Worm (Caenorhabditis elegans): Measurements from ENCODE around the gene bra-2.

bra-2 gene

DNA sequence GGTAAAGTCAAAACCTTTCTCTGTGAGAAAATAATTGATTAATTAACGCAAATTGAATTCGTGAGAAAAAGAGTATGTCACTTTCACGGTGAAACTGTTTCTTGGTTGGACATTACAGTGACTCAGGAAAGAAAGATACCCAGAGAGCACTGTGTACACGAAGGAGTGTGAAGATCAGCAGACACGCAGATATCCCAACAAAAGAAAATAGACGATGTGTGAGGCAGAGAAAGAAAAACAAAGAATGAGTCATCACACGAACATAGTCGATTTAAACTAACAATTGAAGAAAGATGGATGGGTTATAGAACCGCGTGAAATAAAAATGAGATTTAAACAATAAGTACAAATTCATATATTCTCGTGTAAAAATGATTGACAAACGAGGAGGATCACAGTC is 3.1 kb upstream of the bra-2 start:
- TF ChIP-seq tbx-2 (tag; optimal IDR thresholded peaks at IDR 0.05) = no peak
- TF ChIP-seq nfya-1 (tag; optimal IDR thresholded peaks at IDR 0.05) = peak; percentile 30

DNA sequence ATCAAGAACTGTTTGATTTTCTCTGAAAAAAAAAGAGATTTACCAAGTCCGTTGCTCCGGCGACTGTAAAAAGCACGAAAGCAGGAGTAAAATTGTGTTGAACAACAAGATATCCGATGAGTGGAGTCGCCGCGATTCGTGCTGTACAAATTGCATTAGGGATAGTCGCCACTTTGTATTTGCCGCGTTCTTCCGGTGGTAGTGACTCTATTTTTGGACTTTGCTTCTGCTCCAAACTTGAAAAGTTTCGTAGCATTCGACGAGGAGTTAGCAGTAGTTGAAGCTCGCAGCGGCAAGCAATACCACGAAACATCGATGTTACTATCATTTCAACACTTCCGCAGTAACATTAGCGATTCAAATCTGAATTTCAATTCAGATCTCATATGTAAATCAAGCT is 1.5 kb upstream of the bra-2 start, which contains the start of gene crls-1:
crls-1 (minus strand) TSS at position 363 of the 400 bp plus-strand sequence.
- TF ChIP-seq ceh-6 (GFP tag; optimal IDR thresholded peaks at IDR 0.05) = no peak
- no peak for TF ChIP-seq pag-3 (tag; optimal IDR thresholded peaks at IDR 0.05; ENCODE audit: borderline replicate concordance)
- TF ChIP-seq unc-42 (tag; optimal IDR thresholded peaks at IDR 0.05) = no peak
- no peak for TF ChIP-seq ceh-34 (tag; optimal IDR thresholded peaks at IDR 0.05)
- TF ChIP-seq Y22D7AL.16 (tag; optimal IDR thresholded peaks at IDR 0.05) = no peak
- no peak for TF ChIP-seq mec-3 (tag; optimal IDR thresholded peaks at IDR 0.05; ENCODE audit: borderline replicate concordance)
- no peak for TF ChIP-seq nhr-11 (tag; optimal IDR thresholded peaks at IDR 0.05)
- TF ChIP-seq elt-2 (tag; optimal IDR thresholded peaks at IDR 0.05) = no peak
- TF ChIP-seq unc-86 (tag; optimal IDR thresholded peaks at IDR 0.05) = no peak
- no peak for TF ChIP-seq ceh-30 (tag; optimal IDR thresholded peaks at IDR 0.05)
- no peak for TF ChIP-seq ceh-18 (tag; optimal IDR thresholded peaks at IDR 0.05)
- TF ChIP-seq T23F11.4 (GFP tag; optimal IDR thresholded peaks at IDR 0.05) = no peak
- no peak for TF ChIP-seq fax-1 (tag; optimal IDR thresholded peaks at IDR 0.05)
- no peak for TF ChIP-seq tbx-7 (tag; optimal IDR thresholded peaks at IDR 0.05)
- TF ChIP-seq ama-1 (optimal IDR thresholded peaks at IDR 0.05) = no peak
- TF ChIP-seq ceh-19 (GFP tag; optimal IDR thresholded peaks at IDR 0.05) = no peak

DNA sequence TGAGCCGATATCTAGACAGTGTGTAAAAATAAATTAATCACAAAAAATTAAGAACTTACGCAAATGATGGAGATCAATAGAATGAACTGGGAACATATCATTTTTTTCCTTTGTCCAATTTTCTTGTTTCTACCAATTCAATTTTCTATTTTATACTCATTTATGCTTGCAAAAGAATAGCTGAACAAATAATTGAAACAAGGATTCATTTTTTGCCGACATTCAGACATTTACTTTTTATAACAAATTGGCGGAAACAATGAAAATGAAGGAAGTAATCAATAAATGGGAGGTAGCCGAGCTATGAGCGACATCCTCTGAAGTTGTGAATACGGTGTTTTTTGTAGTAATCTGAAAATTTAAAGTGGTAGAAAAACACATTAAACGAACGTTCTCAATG is 5.8 kb downstream of the bra-2 start, which contains the start of gene idpp-13:
idpp-13 (minus strand) TSS at position 101 of the 400 bp plus-strand sequence.
- TF ChIP-seq elt-2 (tag; optimal IDR thresholded peaks at IDR 0.05) (no peak), pat-9 (tag; optimal IDR thresholded peaks at IDR 0.05) (no peak), lim-6 (tag; optimal IDR thresholded peaks at IDR 0.05) (no peak), pag-3 (tag; optimal IDR thresholded peaks at IDR 0.05; ENCODE audit: borderline replicate concordance) (no peak), tbx-2 (tag; optimal IDR thresholded peaks at IDR 0.05) (no peak), nhr-11 (tag; optimal IDR thresholded peaks at IDR 0.05) (no peak), unc-86 (tag; optimal IDR thresholded peaks at IDR 0.05) (no peak), ceh-34 (tag; optimal IDR thresholded peaks at IDR 0.05) (no peak), hlh-15 (tag; optimal IDR thresholded peaks at IDR 0.05) (no peak)

DNA sequence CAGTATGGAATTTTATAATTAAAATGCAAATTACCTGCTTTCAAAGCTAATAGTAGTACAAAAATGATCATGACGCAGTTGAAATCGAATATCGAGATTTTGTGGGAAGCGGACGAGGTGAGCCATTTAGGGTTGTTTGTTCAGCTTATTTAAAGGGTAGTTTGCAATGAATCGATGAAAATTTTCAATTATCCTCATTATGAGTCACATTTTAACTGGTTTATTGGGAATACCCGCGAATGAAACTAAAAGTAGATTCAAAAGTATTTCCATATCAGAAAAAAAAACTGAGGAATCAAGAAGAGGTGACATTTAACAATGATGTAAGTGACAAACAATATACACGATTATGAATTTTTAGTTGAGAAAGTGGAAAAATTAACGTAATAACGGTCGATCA is 8.3 kb downstream of the bra-2 start, which contains the start of gene F23H11.7:
F23H11.7 (minus strand) TSS at position 101 of the 400 bp plus-strand sequence.
- no peak for TF ChIP-seq ceh-14 (tag; optimal IDR thresholded peaks at IDR 0.05)
- TF ChIP-seq unc-42 (tag; optimal IDR thresholded peaks at IDR 0.05) = no peak
- no peak for TF ChIP-seq pax-1 (tag; optimal IDR thresholded peaks at IDR 0.05)
- TF ChIP-seq ceh-34 (tag; optimal IDR thresholded peaks at IDR 0.05) = no peak
- no peak for TF ChIP-seq gmeb-2 (tag; optimal IDR thresholded peaks at IDR 0.05)
- TF ChIP-seq fkh-6 (tag; optimal IDR thresholded peaks at IDR 0.05) = no peak
- no peak for TF ChIP-seq ahr-1 (tag; optimal IDR thresholded peaks at IDR 0.05)
- no peak for TF ChIP-seq T23F11.4 (GFP tag; optimal IDR thresholded peaks at IDR 0.05)
- TF ChIP-seq madf-2 (tag; optimal IDR thresholded peaks at IDR 0.05) = no peak
- no peak for TF ChIP-seq fax-1 (tag; optimal IDR thresholded peaks at IDR 0.05)
- no peak for TF ChIP-seq ceh-9 (tag; optimal IDR thresholded peaks at IDR 0.05)
- no peak for TF ChIP-seq hlh-15 (tag; optimal IDR thresholded peaks at IDR 0.05)
- TF ChIP-seq unc-3 (GFP tag; conservative IDR thresholded peaks at IDR 0.05) = no peak
- TF ChIP-seq unc-3 (tag; optimal IDR thresholded peaks at IDR 0.05) = no peak
- TF ChIP-seq sdc-2 (tag; optimal IDR thresholded peaks at IDR 0.05) = no peak
- no peak for TF ChIP-seq eyg-1 (tag; optimal IDR thresholded peaks at IDR 0.05)
- no peak for TF ChIP-seq K02D7.2 (tag; optimal IDR thresholded peaks at IDR 0.05)
- no peak for TF ChIP-seq pha-4 (tag; optimal IDR thresholded peaks at IDR 0.05)
- no peak for TF ChIP-seq sox-2 (GFP tag; IDR thresholded peaks at IDR 0.05)

DNA sequence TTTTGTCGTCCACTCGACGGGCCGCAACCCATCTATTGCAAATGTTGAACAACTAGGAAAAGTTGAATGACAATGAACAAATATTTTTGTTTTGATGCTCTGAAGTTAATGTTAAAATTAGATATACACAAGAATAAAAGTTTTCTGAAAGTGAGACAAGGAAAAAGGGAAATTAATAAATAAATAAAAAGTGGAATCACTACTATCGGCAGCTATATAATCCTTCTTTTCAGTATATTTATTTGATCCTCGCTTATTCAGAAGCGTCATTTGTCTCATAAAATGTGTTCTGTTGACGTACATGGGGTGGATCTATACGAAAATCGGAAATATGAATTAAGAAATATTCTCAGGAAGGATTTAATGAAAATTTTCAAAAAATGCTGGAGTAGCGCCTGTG is 15.2 kb downstream of the bra-2 start, which contains the start of gene pef-1:
pef-1 (minus strand) TSS at position 101 of the 400 bp plus-strand sequence.
- TF ChIP-seq rnt-1 (tag; optimal IDR thresholded peaks at IDR 0.05) (no peak), ceh-19 (GFP tag; optimal IDR thresholded peaks at IDR 0.05) (no peak), sox-4 (tag; optimal IDR thresholded peaks at IDR 0.05) (no peak), tbx-2 (tag; optimal IDR thresholded peaks at IDR 0.05) (no peak), ceh-2 (tag; optimal IDR thresholded peaks at IDR 0.05) (no peak), pat-9 (tag; optimal IDR thresholded peaks at IDR 0.05) (no peak), T23F11.4 (GFP tag; optimal IDR thresholded peaks at IDR 0.05) (no peak), madf-2 (tag; optimal IDR thresholded peaks at IDR 0.05) (no peak), ceh-18 (tag; optimal IDR thresholded peaks at IDR 0.05) (no peak), pha-4 (tag; optimal IDR thresholded peaks at IDR 0.05) (no peak)

Data from whole organism, late embryonic.